Fruit fly (Drosophila melanogaster) whole organism, embryonic: ENCODE data around the gene CG7715.
A peak's percentile ranks its signal among the peaks of the same experiment; 100 is the strongest.

Experiments used
- CG12391 ChIP-seq: fragments of 200-800 bp; sonication (Bioruptor generic); optimal IDR thresholded peaks from 3 replicates; lab custom pipeline; 2018; ENCODE audit warnings: missing biosample characterization, mild to moderate bottlenecking, missing genetic modification characterization, moderate library complexity
- CG12659 ChIP-seq: fragments of 200-800 bp; sonication (Bioruptor generic); optimal IDR thresholded peaks from 3 replicates; lab custom pipeline; 2017; ENCODE audit warnings: mild to moderate bottlenecking, missing biosample characterization, missing genetic modification reagents, missing genetic modification characterization
- CG14710 ChIP-seq: fragments of 200-800 bp; sonication (Bioruptor generic); optimal IDR thresholded peaks from 3 replicates; lab custom pipeline; 2019; ENCODE audit warnings: missing biosample characterization, mild to moderate bottlenecking, missing genetic modification characterization, moderate library complexity
- CG15073 ChIP-seq: fragments of 200-800 bp; sonication (Bioruptor generic); optimal IDR thresholded peaks from 2 replicates; lab custom pipeline; 2016; ENCODE audit warnings: missing biosample characterization, missing genetic modification characterization
- CG17186 ChIP-seq: fragments of 200-800 bp; sonication (Bioruptor generic); optimal IDR thresholded peaks from 3 replicates; lab custom pipeline; 2017; ENCODE audit warnings: missing biosample characterization, missing genetic modification reagents, missing genetic modification characterization
- CG17802 ChIP-seq: fragments of 200-800 bp; sonication (Bioruptor generic); optimal IDR thresholded peaks from 2 replicates; lab custom pipeline; 2018; ENCODE audit warnings: missing biosample characterization, mild to moderate bottlenecking, missing genetic modification characterization, moderate library complexity
- CG18476 ChIP-seq: fragments of 200-800 bp; sonication (Bioruptor generic); optimal IDR thresholded peaks from 2 replicates; lab custom pipeline; 2016; ENCODE audit warnings: missing biosample characterization, mild to moderate bottlenecking, missing genetic modification characterization
- CG2889 ChIP-seq: fragments of 200-800 bp; sonication (Bioruptor generic); IDR thresholded peaks from 3 replicates; pipeline ENCODE4 v1.3.6; 2022; ENCODE audit warnings: missing biosample characterization, missing genetic modification characterization
- CG32532 ChIP-seq: fragments of 200-800 bp; sonication (Bioruptor generic); IDR thresholded peaks from 2 replicates; pipeline ENCODE4 v1.3.6; 2022; ENCODE audit warnings: missing biosample characterization, missing genetic modification characterization
- CG32767 ChIP-seq: fragments of 200-800 bp; sonication (Bioruptor generic); IDR thresholded peaks from 2 replicates; pipeline ENCODE4 v1.3.6; 2022; ENCODE audit warnings: missing biosample characterization, missing genetic modification characterization
- CG34376 ChIP-seq: fragments of 200-800 bp; sonication (Bioruptor generic); optimal IDR thresholded peaks from 2 replicates; lab custom pipeline; 2018; ENCODE audit warnings: missing biosample characterization, mild to moderate bottlenecking, missing genetic modification characterization
- CG5245 ChIP-seq: fragments of 200-800 bp; sonication (Bioruptor generic); optimal IDR thresholded peaks from 3 replicates; lab custom pipeline; 2016; ENCODE audit warnings: missing biosample characterization, missing genetic modification characterization
- CG6254 ChIP-seq: fragments of 200-800 bp; sonication (Bioruptor generic); optimal IDR thresholded peaks from 3 replicates; lab custom pipeline; 2017; ENCODE audit warnings: mild to moderate bottlenecking, missing biosample characterization, missing genetic modification reagents, missing genetic modification characterization
- CG6654 ChIP-seq: fragments of 200-800 bp; sonication (Bioruptor generic); optimal IDR thresholded peaks from 2 replicates; lab custom pipeline; 2017; ENCODE audit warnings: missing biosample characterization, mild to moderate bottlenecking, missing genetic modification characterization
- CG6689 ChIP-seq: fragments of 200-800 bp; sonication (Bioruptor generic); IDR thresholded peaks from 2 replicates; pipeline ENCODE4 v1.3.6; 2022; ENCODE audit warnings: missing biosample characterization, missing genetic modification characterization
- CG6765 ChIP-seq: fragments of 200-800 bp; sonication (Bioruptor generic); optimal IDR thresholded peaks from 3 replicates; lab custom pipeline; 2017; ENCODE audit warnings: missing biosample characterization, mild to moderate bottlenecking, missing genetic modification characterization
- CG7271 ChIP-seq: fragments of 200-800 bp; sonication (Bioruptor generic); optimal IDR thresholded peaks from 2 replicates; lab custom pipeline; 2018; ENCODE audit warnings: missing biosample characterization, mild to moderate bottlenecking, missing genetic modification characterization, moderate library complexity
- CG8388 ChIP-seq: fragments of 200-800 bp; sonication (Bioruptor generic); optimal IDR thresholded peaks from 2 replicates; lab custom pipeline; 2019; ENCODE audit warnings: missing biosample characterization, mild to moderate bottlenecking, missing genetic modification characterization, moderate library complexity
- E2f2 ChIP-seq: fragments of 200-800 bp; sonication (Bioruptor generic); IDR thresholded peaks from 2 replicates; pipeline ENCODE4 v1.3.6; 2022; ENCODE audit warnings: missing biosample characterization, missing genetic modification characterization
- HLH3B ChIP-seq: fragments of 200-800 bp; sonication (Bioruptor generic); IDR thresholded peaks from 2 replicates; pipeline ENCODE4 v1.3.6; 2022; ENCODE audit warnings: missing biosample characterization, missing genetic modification characterization
- Lhr ChIP-seq: fragments of 200-800 bp; sonication (Bioruptor generic); optimal IDR thresholded peaks from 3 replicates; lab custom pipeline; 2017; ENCODE audit warnings: mild to moderate bottlenecking, missing biosample characterization, missing genetic modification reagents, missing genetic modification characterization
- MTF-1 ChIP-seq: fragments of 200-800 bp; sonication (Bioruptor generic); optimal IDR thresholded peaks from 2 replicates; lab custom pipeline; 2018; ENCODE audit warnings: missing biosample characterization, mild to moderate bottlenecking, missing genetic modification characterization, borderline replicate concordance
- Max ChIP-seq: fragments of 200-800 bp; sonication (Bioruptor generic); optimal IDR thresholded peaks from 2 replicates; lab custom pipeline; 2016; ENCODE audit warnings: missing biosample characterization, mild to moderate bottlenecking, missing genetic modification characterization
- Meics ChIP-seq: fragments of 200-800 bp; sonication (Bioruptor generic); optimal IDR thresholded peaks from 2 replicates; lab custom pipeline; 2017; ENCODE audit warnings: missing biosample characterization, mild to moderate bottlenecking, missing genetic modification characterization
- Myb ChIP-seq: fragments of 200-800 bp; sonication (Bioruptor generic); optimal IDR thresholded peaks from 2 replicates; lab custom pipeline; 2016; ENCODE audit warnings: missing biosample characterization, missing genetic modification characterization
- Scr ChIP-seq: fragments of 200-800 bp; sonication (Bioruptor generic); IDR thresholded peaks from 2 replicates; pipeline ENCODE4 v1.3.6; 2022; ENCODE audit warnings: missing biosample characterization, missing genetic modification characterization; ENCODE audit not compliant: partially characterized antibody
- Taf1 ChIP-seq: fragments of 200-800 bp; sonication (Bioruptor generic); IDR thresholded peaks from 2 replicates; pipeline ENCODE4 v1.3.6; 2022; ENCODE audit warnings: missing biosample characterization, missing genetic modification characterization
- Trl ChIP-seq, 3 experiments: fragments of >200 bp in 2 of 3; fragments of 200-800 bp in 1 of 3; sonication (Bioruptor generic) in 1 of 3; optimal IDR thresholded peaks; 2 replicates in 1 of 3; 3 replicates in 2 of 3; lab custom pipeline; 2016 to 2017; ENCODE audit warnings: missing biosample characterization in 1 of 3, missing genetic modification characterization in 1 of 3
- Xbp1 ChIP-seq: fragments of 200-800 bp; sonication (Bioruptor generic); optimal IDR thresholded peaks from 3 replicates; lab custom pipeline; 2016; ENCODE audit warnings: missing biosample characterization, mild to moderate bottlenecking, missing genetic modification characterization
- bbx ChIP-seq: fragments of 200-800 bp; sonication (Bioruptor generic); IDR thresholded peaks from 2 replicates; pipeline ENCODE4 v1.3.6; 2022; ENCODE audit warnings: missing biosample characterization, missing genetic modification characterization; ENCODE audit not compliant: partially characterized antibody
- ci ChIP-seq: fragments of 200-800 bp; sonication (Bioruptor generic); IDR thresholded peaks from 3 replicates; pipeline ENCODE4 v1.3.6; 2022; ENCODE audit warnings: missing biosample characterization, missing genetic modification characterization
- dati ChIP-seq: fragments of 200-800 bp; sonication (Bioruptor generic); IDR thresholded peaks from 2 replicates; pipeline ENCODE4 v1.3.6; 2022; ENCODE audit warnings: missing biosample characterization, missing genetic modification characterization
- fd96Cb ChIP-seq: fragments of 200-800 bp; sonication (Bioruptor generic); optimal IDR thresholded peaks from 2 replicates; lab custom pipeline; 2018; ENCODE audit warnings: missing biosample characterization, mild to moderate bottlenecking, missing genetic modification characterization, moderate library complexity
- hb ChIP-seq: fragments of 200-800 bp; sonication (Bioruptor generic); IDR thresholded peaks from 3 replicates; pipeline ENCODE4 v1.3.6; 2022; ENCODE audit warnings: missing biosample characterization, missing genetic modification characterization; ENCODE audit not compliant: partially characterized antibody
- lmd ChIP-seq: fragments of 200-800 bp; sonication (Bioruptor generic); IDR thresholded peaks from 2 replicates; pipeline ENCODE4 v1.3.6; 2022; ENCODE audit warnings: missing biosample characterization, missing genetic modification characterization
- maf-S ChIP-seq: fragments of 200-800 bp; sonication (Bioruptor generic); optimal IDR thresholded peaks from 2 replicates; lab custom pipeline; 2016; ENCODE audit warnings: missing biosample characterization, missing genetic modification characterization
- phol ChIP-seq: fragments of 200-800 bp; sonication (Bioruptor generic); optimal IDR thresholded peaks from 3 replicates; lab custom pipeline; 2018; ENCODE audit warnings: missing biosample characterization, mild to moderate bottlenecking, missing genetic modification characterization, moderate library complexity
- schlank ChIP-seq: fragments of 200-800 bp; sonication (Bioruptor generic); optimal IDR thresholded peaks from 2 replicates; lab custom pipeline; 2018; ENCODE audit warnings: missing biosample characterization, mild to moderate bottlenecking, missing genetic modification characterization
- sens ChIP-seq: fragments of 200-800 bp; sonication (Bioruptor generic); peaks from one replicate; lab custom pipeline; 2016; ENCODE audit warnings: missing biosample characterization, missing genetic modification characterization
- tin ChIP-seq: fragments of 200-800 bp; sonication (Bioruptor generic); optimal IDR thresholded peaks from 3 replicates; lab custom pipeline; 2016; ENCODE audit warnings: missing biosample characterization, missing genetic modification characterization
- trh ChIP-seq: fragments of 200-800 bp; sonication (Bioruptor generic); optimal IDR thresholded peaks from 2 replicates; lab custom pipeline; 2016; ENCODE audit warnings: missing biosample characterization, missing genetic modification characterization
- zfh1 ChIP-seq: fragments of 200-800 bp; sonication (Bioruptor generic); IDR thresholded peaks from 3 replicates; pipeline ENCODE4 v1.3.6; 2022; ENCODE audit warnings: missing biosample characterization, missing genetic modification characterization

The CG7715 gene

dm6 chr3R:18738705-18739434, 10.6 kb upstream of the CG7715 start (continued):
- TF ChIP-seq bbx (GFP tag; lab: Robert Waterston, UW) (no peak), CG32532 (GFP tag; lab: Robert Waterston, UW) (no peak), CG12659 (GFP tag; lab: Kevin White, UChicago) (no peak), Meics (GFP tag; lab: Kevin White, UChicago) (no peak), CG32767 (GFP tag; lab: Robert Waterston, UW) (no peak), Trl (optimal IDR thresholded peaks at IDR 0.05; lab: Kevin White, UChicago) (peak in 1 of 2 experiments; percentile 36), Trl (GFP tag; optimal IDR thresholded peaks at IDR 0.05; lab: Kevin White, UChicago) (no peak), CG12391 (tag; lab: Kevin White, UChicago) (no peak), tin (GFP tag; lab: Kevin White, UChicago) (no peak), ci (no peak), CG17802 (tag; lab: Kevin White, UChicago) (no peak), maf-S (no peak), dati (GFP tag; lab: Robert Waterston, UW) (no peak), CG17186 (GFP tag; lab: Kevin White, UChicago) (no peak), CG6765 (GFP tag; lab: Kevin White, UChicago) (no peak), hb (GFP tag; lab: Robert Waterston, UW) (0 out of 3 replicates have a peak, but pooled peaks have one; percentile 52), trh (no peak), Xbp1 (GFP tag; lab: Kevin White, UChicago) (no peak), lmd (GFP tag; lab: Robert Waterston, UW) (no peak), Myb (GFP tag; lab: Kevin White, UChicago) (no peak), CG34376 (no peak), phol (tag; lab: Kevin White, UChicago) (peak; percentile 20), zfh1 (GFP tag; lab: Robert Waterston, UW) (0 out of 3 replicates have a peak, but pooled peaks have one; percentile 26), Lhr (GFP tag; lab: Kevin White, UChicago) (no peak), Scr (GFP tag; lab: Robert Waterston, UW) (no peak), CG8388 (GFP tag; lab: Kevin White, UChicago) (no peak), CG7271 (tag; lab: Kevin White, UChicago) (no peak), CG6689 (GFP tag; lab: Robert Waterston, UW) (no peak), CG15073 (GFP tag; lab: Kevin White, UChicago) (no peak), sens (peak; percentile 56), schlank (tag; lab: Kevin White, UChicago) (no peak), CG6654 (GFP tag; lab: Kevin White, UChicago) (peak; percentile 85), Max (GFP tag; lab: Kevin White, UChicago) (no peak), E2f2 (GFP tag; lab: Robert Waterston, UW) (no peak), fd96Cb (tag; lab: Kevin White, UChicago) (no peak), HLH3B (GFP tag; lab: Robert Waterston, UW) (no peak), MTF-1 (no peak), CG18476 (GFP tag; lab: Kevin White, UChicago) (no peak), CG2889 (GFP tag; lab: Robert Waterston, UW) (no peak), Taf1 (GFP tag; lab: Robert Waterston, UW) (no peak), CG6254 (no peak), CG14710 (tag; lab: Kevin White, UChicago) (no peak), CG5245 (GFP tag; lab: Kevin White, UChicago) (no peak)
- TF ChIP-seq, all 482 proteins: peak for 11
